Fruit fly (Drosophila melanogaster) ovary, adult (tissue): ENCODE results near the gene Jasper.

Source experiments
- CG17801 ChIP-seq: fragments of 200-800 bp; optimal IDR thresholded peaks from 2 replicates; lab custom pipeline; 2019; ENCODE audit warnings: missing biosample characterization, mild to moderate bottlenecking, missing genetic modification characterization, moderate library complexity; ENCODE audit not compliant: partially characterized antibody

Gene Jasper

DNA sequence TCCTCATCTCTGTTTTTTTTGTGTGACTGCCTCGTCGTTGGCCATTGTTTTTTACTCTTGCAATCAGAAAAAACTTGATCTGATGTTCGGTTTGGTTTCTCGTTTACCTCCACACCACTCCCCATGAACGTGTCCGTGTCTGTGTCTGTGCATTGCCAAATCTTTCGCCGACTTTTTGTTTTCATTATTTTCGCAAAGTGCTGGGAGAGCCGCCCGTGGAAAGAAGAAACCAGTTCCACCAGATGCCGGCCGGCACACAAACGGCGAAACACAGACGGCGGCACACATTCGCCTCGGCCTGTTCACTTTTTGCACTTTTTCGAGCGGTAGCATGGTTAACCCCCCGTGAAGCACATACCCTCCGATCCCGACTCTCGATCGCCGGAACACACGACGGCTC, 43.1 kb downstream of the Jasper start:
- no peak for TF ChIP-seq CG17801 (GFP tag; lab: Kevin White, UChicago)

dm6 chr3R:30095855-30096254, 43.5 kb downstream of the Jasper start:
- no peak for TF ChIP-seq CG17801 (GFP tag; lab: Kevin White, UChicago)

DNA sequence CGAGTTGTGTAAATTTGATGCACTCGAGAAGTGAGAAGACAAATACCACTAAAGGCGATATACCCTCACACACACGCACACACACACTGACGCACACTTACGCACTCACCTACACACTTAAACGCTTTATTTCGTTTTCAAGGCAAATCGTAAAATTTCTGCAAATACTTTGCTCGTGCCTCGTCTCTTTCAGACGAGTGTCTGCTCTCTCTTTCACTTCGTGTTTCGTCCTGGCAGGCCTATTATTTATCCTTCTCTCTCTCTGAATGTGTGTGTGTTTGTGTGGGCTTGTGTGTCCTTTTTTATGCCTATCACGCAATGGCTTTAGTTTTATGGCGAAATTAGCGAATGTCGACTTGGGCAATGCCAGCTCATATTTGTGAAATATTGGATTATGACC, 45.9 kb downstream of the Jasper start:
- no peak for TF ChIP-seq CG17801 (GFP tag; lab: Kevin White, UChicago)

- peak; percentile 67 for TF ChIP-seq CG17801 (GFP tag; lab: Kevin White, UChicago)
Observed at dm6 chr3R:30099341-30099871, 47.1 kb downstream of the Jasper start.

dm6 chr3R:30100325-30100975, 48.1 kb downstream of the Jasper start:
- no peak for TF ChIP-seq CG17801 (GFP tag; lab: Kevin White, UChicago)

dm6 chr3R:30100976-30101332, 48.6 kb downstream of the Jasper start:
- TF ChIP-seq CG17801 (GFP tag; lab: Kevin White, UChicago), result no peak

DNA sequence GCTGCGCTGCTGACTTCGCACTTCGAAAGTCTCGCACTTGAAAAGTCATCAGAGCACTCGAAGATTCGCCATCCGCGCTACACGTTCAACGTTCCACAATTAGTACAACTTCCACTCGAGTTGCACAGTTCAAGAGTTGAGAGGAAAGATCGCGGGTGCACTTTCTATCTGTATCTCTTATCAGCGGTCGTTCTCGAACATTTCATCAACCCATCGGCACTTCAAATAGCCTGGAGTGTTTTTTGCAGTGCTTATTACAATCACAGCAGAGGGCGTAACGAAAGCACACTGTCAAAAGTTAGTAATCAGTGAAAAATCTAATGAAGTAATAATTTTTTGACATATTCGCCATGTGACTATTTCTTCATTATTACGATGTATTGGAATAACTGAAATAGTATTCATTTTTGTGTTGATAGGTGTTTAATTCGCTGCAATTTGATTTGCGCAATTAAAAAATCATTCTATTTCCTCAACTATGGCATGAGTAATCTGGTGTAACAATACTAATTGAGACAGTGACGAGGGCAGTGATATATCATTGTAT, 49.1 kb downstream of the Jasper start:
- no peak for TF ChIP-seq CG17801 (GFP tag; lab: Kevin White, UChicago)

DNA sequence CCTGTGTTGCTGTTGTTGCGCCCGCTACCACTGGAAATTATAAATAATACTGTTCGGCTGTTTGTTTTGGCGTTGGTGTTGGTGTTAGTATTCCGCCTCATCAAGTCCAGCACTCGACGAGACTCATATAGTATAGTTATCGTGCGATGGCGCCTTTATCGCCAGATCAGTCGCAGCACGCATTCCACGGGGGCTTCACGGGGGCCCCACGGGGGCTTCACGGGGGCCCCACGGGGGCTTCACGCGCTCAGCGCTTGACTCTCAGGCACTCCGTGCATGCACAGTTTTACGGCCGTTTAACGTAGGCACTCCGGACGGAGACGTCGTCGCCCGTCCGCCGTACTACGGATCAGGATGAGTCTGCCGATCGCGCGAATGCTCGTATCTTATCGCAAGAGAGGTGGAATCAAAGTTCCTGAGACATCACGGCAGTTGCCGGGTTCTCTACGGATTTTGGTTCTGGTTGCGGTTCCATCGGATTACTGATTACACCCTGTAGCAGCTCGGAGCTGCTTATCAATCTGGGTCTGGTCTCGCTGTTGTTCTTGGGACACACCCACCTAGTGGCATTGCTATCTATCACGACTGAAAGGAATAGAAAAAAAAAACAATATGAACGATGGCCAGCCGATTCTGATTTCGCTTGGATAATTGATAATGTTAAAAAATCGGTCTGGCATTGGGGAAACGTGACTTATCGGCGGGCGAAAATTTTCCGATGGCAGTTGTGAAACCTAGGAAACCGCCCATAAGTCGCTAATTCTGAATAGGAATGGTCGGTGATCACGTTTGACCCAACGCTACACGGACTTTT, 50.7 kb downstream of the Jasper start:
- peak; percentile 19 for TF ChIP-seq CG17801 (GFP tag; lab: Kevin White, UChicago)
